Worm (Caenorhabditis elegans) whole organism, L4/young adult: Measurements from ENCODE around the gene crld-1.

ENCODE experiments used
- W03F9.2 ChIP-seq: fragments of 150-350 bp; optimal IDR thresholded peaks from 2 replicates; lab custom pipeline; 2014; ENCODE audit warnings: missing biosample characterization, missing genetic modification characterization
- dao-5 ChIP-seq: sonication (generic microtip); optimal IDR thresholded peaks from 2 replicates; lab custom pipeline; 2016; ENCODE audit warnings: missing genotype, missing genetic modification characterization, moderate library complexity, missing compliant biosample characterization
- him-1 ChIP-seq: sonication (generic microtip); optimal IDR thresholded peaks from 2 replicates; lab custom pipeline; 2016; ENCODE audit warnings: missing genotype, missing genetic modification reagents, missing genetic modification characterization, missing compliant biosample characterization

Gene crld-1

DNA sequence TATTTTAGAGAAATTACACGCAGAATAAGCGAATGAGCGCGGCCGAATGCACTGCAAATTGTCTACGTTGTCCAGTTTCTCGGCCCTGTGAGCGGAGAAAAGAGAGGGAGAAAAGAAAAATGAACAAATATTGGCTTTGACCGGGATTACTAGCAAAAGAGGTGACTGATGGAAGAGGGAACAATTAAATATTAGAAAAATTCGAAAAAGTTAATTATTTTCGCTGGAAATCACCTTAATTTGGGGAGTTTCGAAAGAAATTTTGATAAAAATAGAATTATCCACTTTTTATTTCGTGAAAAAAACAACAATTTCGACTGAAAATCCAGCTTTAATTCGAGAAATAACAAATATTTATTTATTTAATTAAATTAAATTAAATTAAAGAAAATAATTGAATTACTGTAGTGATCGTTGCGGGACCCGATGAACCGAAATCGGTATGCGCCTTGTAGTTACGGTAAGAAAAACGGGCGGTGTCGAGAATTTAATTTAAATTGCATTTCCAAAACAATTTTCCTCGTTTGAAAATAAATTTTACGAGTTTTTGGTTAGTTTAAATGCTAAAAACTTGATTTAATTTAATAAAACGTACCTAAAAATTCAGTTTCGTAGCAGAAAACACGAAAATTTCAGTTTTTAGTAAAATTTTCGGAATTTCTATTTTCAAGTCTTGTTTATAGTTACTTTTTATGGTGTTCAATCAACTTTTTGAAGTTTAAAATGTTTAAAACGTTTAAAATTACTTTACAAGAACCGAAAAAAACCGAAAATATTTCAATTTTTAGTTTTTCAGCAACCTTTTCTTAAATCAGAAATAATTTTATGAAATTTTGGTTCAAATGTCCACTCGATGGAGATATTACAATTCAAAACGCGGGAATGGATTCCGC lies at the start of gene crld-1, which contains the start of gene msh-5:
crld-1 (minus strand) TSS at position 51 of the 893 bp plus-strand sequence.
msh-5 (plus strand) TSS at position 843 of the 893 bp plus-strand sequence.
- no peak for TF ChIP-seq him-1
- TF ChIP-seq dao-5 (tag; lab: Kevin White, UChicago): no peak
- no peak for TF ChIP-seq W03F9.2 (tag; lab: Kevin White, UChicago)

DNA sequence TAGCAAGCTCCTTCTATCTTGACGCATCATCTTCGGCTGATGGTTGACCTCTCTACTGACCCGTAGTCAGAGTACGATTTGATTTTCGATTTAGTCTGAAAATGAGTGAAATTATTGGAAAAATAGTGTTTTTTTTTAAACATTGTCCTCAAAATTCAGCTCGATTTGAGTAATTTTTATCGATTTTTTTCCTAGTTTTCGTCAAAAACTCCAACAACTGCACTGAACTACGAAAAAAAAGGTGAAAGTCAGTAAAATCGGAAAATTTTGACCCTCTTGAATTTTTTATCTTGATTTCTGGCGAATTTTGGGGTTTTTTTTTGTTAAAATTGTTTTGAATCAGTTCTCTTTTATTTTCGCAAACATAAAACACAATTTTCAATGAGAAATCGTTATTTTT lies 49.8 kb upstream of the crld-1 start, which contains the start of gene ced-3:
ced-3 (minus strand) TSS at position 101 of the 400 bp plus-strand sequence.
- no peak for TF ChIP-seq dao-5 (tag; lab: Kevin White, UChicago)
- TF ChIP-seq W03F9.2 (tag; lab: Kevin White, UChicago): no peak
- TF ChIP-seq him-1: no peak

DNA sequence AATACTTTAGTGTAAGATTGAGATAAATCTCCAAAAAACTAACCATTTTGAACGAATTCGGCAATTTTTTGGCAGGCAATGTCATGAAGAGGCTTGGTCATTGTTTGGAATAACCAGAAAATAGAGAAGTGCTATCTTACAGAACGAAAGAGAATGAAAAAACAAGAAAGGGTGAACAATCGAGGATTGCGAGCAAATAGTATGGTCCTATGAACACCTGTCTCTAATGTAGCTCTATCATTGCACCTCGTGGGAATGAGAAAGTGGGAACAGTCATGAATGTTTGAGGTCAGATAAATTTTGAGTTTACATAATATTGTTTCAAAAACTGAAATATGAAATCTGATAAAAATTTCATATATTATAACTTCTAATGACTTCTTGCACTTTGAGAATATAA lies 43.0 kb upstream of the crld-1 start, which contains the start of gene C48D1.1:
C48D1.1 (minus strand) TSS at position 101 of the 400 bp plus-strand sequence.
- TF ChIP-seq him-1: no peak
- TF ChIP-seq W03F9.2 (tag; lab: Kevin White, UChicago): no peak
- no peak for TF ChIP-seq dao-5 (tag; lab: Kevin White, UChicago)

DNA sequence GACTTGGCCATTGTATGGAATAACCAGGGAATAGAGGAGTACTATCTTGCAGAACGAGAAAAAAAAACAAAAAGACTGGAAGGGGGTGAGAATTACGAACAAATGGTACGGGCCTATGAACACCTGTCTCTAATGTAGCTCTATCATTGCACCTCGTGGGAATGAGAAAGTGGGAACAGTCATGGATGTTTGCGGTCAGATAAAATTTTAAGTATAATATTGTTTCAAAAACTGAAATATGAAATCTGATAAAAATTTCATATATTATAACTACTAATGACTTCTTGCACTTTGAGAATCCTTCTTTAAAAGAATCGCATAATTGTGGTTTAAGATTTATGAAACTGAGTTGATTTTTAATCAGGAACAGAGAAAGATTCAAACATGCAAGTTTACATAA lies 39.0 kb upstream of the crld-1 start, which contains the start of gene F58D2.5:
F58D2.5 (minus strand) TSS at position 101 of the 400 bp plus-strand sequence.
- TF ChIP-seq him-1: no peak

DNA sequence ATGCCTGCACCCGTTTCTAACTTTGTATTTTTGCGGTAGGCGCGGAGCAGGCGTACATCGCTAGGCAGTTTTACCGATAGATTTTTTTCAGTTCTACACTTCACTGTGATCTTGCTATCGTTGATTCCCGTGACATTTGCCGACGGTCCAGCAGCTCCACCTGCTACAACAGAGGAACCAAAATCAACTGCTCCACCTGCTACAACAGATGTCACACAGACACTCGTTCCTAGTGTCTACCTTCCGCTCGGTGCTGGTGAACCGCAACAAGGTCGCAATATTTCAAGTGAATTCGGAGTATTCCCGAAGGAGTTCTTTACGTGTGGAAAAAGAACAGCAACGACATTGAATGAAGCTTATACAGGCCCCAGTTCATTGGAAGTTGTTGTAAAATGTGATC lies 35.8 kb upstream of the crld-1 start:
- TF ChIP-seq W03F9.2 (tag; lab: Kevin White, UChicago): no peak
- no peak for TF ChIP-seq dao-5 (tag; lab: Kevin White, UChicago)

DNA sequence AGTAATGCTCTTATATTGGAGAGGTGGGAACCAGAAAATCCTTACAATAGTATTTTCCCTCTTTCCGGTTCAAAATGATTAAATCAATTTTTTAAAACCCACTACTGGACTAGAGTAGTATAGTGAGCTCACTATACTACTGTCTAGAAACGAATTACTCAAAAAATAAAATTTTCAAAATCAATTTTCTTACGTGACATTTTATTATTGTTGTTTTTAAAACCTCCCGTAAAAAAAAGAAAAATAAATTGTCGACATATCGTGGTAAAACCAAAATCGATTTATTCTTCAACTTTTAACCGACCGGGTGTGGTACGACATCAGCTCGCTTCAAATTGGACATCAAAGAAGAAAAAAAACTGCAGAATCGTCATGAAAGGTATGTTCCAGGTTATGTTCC lies 35.2 kb upstream of the crld-1 start, which contains the start of gene F58D2.2:
F58D2.2 (plus strand) TSS at position 301 of the 400 bp plus-strand sequence.
- TF ChIP-seq W03F9.2 (tag; lab: Kevin White, UChicago) (no peak), him-1 (no peak), dao-5 (tag; lab: Kevin White, UChicago) (no peak)

DNA sequence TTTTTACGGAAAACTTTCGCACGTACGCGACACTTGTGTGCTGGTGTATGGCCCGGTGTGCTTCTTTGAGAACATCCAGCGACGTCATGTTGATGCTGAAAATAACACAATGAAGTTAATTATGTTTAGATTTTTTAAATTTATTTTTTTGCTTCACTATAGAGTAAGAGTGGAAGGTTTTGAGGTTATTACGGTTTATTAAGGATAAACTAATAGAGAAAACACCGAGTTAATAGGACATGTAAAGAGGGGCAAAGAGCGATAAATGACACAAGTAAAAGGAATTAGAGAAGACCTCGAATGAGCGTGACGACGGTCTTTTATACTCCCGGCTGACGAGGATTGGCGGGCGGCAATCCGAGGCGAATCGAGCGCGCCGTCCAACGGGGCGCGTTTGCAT lies 34.7 kb upstream of the crld-1 start, which contains the start of gene F58D2.4:
F58D2.4 (minus strand) TSS at position 101 of the 400 bp plus-strand sequence.
- TF ChIP-seq W03F9.2 (tag; lab: Kevin White, UChicago): no peak
- no peak for TF ChIP-seq dao-5 (tag; lab: Kevin White, UChicago)
- TF ChIP-seq him-1: no peak

DNA sequence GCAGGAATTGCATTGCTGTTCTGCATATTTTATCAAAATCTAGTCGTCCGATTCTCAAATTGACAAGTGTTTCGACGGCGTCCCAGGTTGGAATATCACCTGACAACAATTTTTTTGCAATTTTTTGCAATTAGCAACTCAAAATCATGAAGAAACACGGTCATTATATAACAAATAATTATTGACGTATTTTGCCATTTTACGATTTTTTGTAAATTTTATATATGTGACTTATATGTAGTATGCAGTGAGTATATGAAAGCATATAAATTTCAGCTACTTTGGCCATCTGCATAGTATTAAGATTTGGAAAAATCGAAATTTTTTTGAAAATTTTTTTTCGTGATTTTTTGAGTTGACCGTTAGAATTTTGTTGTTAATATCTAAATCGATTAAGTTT lies 26.5 kb upstream of the crld-1 start, which contains the start of gene F58D2.3:
F58D2.3 (minus strand) TSS at position 101 of the 400 bp plus-strand sequence.
- TF ChIP-seq dao-5 (tag; lab: Kevin White, UChicago) (no peak), him-1 (no peak), W03F9.2 (tag; lab: Kevin White, UChicago) (no peak)

DNA sequence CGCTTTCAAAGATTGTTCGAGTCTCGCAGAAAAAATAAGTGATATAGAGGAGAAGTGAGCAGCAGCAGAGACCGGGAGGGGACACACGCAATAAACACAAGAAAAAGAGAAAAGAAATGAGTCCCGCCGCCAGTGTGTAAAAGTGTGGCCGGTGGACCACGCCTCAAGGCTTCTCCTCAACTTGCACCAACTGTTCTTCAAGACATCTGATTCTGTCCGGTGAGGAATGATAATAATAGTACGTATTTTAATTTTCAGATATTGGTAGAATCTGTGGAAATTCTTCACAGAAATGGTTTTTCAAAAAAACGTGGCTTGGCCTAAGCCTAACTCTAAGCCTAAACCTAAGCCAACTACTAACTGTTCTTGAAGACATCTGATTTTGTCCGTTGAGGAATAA lies 25.1 kb upstream of the crld-1 start, which contains the start of gene lev-1:
lev-1 (minus strand) TSS at position 101 of the 400 bp plus-strand sequence.
- TF ChIP-seq dao-5 (tag; lab: Kevin White, UChicago) (no peak), W03F9.2 (tag; lab: Kevin White, UChicago) (no peak), him-1 (no peak)

DNA sequence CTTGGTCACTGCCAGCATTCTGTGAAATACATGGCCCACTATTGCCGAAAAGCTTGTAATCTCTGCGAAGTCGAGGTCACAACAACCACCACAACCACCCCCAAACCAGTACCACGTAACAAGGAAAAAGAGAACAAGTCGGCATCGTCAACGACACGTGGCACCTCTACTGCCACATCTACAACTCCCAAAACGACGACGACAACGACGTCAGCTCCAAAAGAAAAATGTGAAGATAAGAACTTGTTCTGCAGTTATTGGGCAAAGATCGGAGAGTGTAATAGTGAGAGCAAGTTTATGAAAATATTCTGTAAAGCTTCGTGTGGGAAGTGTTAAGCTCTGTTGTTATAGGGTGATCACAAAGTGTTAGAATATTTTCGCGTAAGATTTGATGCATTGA lies 19.1 kb upstream of the crld-1 start:
- TF ChIP-seq dao-5 (tag; lab: Kevin White, UChicago) (no peak), him-1 (no peak), W03F9.2 (tag; lab: Kevin White, UChicago) (no peak)

DNA sequence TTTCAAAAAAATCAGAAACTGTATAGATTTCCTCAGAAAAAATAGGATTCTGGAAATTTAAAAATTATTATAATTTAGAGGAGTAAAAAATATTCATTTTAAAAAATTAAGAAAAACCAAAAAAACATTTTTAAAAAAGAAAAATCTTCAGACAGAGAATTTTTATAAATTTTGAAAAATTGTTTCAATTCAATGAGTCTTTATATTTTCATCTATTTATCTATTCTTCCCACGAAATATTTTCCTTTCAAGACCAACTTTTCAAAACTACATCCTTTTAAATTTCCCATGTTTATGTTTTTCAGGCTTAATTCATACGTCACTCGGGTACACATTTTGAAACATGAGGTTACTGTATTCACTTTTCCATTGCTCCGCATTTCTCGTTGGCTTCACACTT lies 16.0 kb upstream of the crld-1 start, which contains the start of gene nas-14:
nas-14 (plus strand) TSS at position 301 of the 400 bp plus-strand sequence.
- no peak for TF ChIP-seq him-1
- no peak for TF ChIP-seq dao-5 (tag; lab: Kevin White, UChicago)
- TF ChIP-seq W03F9.2 (tag; lab: Kevin White, UChicago): no peak

DNA sequence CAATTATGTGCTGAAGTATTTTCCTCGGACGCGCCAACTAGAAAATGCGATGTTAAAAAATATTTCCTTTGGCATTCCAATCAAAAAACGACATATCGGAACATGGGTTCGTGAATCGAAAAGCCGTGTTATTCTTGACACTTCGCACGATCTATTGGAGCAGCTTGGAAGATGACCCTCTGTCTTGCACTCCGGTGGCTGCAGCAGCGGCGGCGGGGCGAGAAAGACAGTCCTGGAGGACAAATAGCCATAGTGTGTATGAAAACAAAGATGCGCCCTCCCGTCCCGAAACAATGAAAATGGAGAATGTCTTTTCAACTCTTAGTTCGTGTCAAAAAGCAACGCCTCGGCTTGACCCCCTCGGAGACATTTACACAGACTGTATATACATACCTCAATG lies 13.3 kb upstream of the crld-1 start:
- TF ChIP-seq W03F9.2 (tag; lab: Kevin White, UChicago) (no peak), him-1 (no peak)

DNA sequence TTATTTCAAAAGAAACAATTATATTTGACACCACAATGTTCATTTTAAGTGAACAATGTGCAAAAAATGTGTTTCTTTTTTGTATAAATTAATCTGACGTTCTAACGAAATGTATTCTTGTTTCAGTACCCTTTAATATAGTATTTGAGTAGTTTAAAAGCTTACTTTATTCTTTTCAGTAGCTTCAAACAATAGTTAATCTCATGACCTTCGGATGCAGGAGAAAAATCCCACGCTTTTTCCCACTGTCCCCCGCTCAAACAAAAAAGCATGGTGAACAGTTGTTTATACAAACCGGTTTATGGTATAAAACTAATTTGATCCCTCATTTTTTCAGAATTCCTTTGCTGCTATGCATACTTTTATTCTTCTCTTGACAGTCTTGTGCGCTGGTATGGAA lies 10.9 kb upstream of the crld-1 start, which contains the start of gene scl-14:
scl-14 (plus strand) TSS at position 301 of the 400 bp plus-strand sequence.
- TF ChIP-seq dao-5 (tag; lab: Kevin White, UChicago): no peak
- no peak for TF ChIP-seq him-1
- TF ChIP-seq W03F9.2 (tag; lab: Kevin White, UChicago): no peak

DNA sequence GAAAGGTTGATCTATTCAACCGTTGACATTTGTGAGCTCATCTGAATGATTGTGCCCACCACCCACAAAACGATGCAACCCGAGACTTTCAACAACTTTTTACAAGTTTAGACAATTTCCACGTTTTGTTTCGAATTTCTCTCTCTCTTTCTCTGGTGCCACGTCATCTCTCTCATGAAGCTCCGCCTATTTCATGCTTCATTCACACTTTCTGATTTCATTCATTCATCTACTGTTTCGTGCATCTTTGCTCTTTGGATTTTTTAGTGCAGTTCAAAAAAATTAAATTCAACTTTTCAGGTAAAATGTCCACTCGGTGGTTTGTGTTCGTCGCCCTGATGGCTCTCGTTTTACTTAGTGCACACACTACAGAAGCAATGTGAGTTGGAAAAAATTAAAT lies 5.0 kb downstream of the crld-1 start, which contains the start of gene nlp-79:
nlp-79 (plus strand) TSS at position 301 of the 400 bp plus-strand sequence.
- TF ChIP-seq W03F9.2 (tag; lab: Kevin White, UChicago) (no peak), him-1 (no peak), dao-5 (tag; lab: Kevin White, UChicago) (no peak)
